Worm (Caenorhabditis elegans): Measurements from ENCODE around the gene usp-14.

- TF ChIP-seq unc-62 (GFP tag; optimal IDR thresholded peaks at IDR 0.05) (no peak), R02D3.7 (tag; optimal IDR thresholded peaks at IDR 0.05) (no peak), ceh-82 (tag; optimal IDR thresholded peaks at IDR 0.05) (no peak), mab-5 (tag; optimal IDR thresholded peaks at IDR 0.05) (no peak), gmeb-1 (tag; optimal IDR thresholded peaks at IDR 0.05) (no peak), nhr-11 (tag; optimal IDR thresholded peaks at IDR 0.05) (no peak)
Measured at ce11 chrII:14494414-14494463, 5.8 kb upstream of the usp-14 start, which contains the start of gene cysl-2.

Measured in whole organism, L2 larva.